Worm (Caenorhabditis elegans) whole organism, midembryonic: ENCODE measurements around the gene Y45F10D.2.

Source experiments
- T22C8.4 ChIP-seq: fragments of 200-800 bp; sonication (Bioruptor generic); IDR thresholded peaks from 2 replicates; pipeline ENCODE4 v1.3.6; 2022; ENCODE audit warnings: missing genetic modification characterization, missing compliant biosample characterization
- cog-1 ChIP-seq: sonication (generic microtip); optimal IDR thresholded peaks from 2 replicates; lab custom pipeline; 2016; ENCODE audit warnings: missing genetic modification characterization, missing compliant biosample characterization
- flt-1 ChIP-seq: fragments of 200-800 bp; sonication (Bioruptor generic); IDR thresholded peaks from 2 replicates; pipeline ENCODE4 v1.3.6; 2022; ENCODE audit warnings: missing genetic modification characterization, missing compliant biosample characterization
- ztf-29 ChIP-seq: fragments of 200-800 bp; sonication (Bioruptor generic); IDR thresholded peaks from 2 replicates; pipeline ENCODE4 v1.3.6; 2022; ENCODE audit warnings: missing genetic modification reagents, missing genetic modification characterization, missing compliant biosample characterization

DNA sequence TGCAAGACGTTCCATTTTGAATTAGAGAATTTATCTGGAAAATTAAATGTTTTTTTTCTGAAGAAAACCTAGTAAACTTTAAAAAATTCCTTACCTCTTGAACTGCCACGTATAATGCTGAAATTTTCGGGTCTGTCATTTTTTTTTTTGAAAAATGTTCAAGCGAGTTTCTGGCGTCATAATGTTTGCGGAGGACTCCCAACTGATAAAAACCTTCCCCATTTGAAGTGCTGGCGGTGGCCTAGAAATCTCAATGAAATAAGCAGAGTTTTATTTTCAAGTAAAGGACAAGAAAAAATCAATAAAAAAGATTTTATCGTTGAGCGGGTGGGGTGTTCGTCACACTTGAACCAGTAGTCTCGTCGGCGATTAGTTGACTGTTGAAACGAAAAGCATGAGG lies 12.2 kb upstream of the Y45F10D.2 start, which contains the start of gene icap-1:
- TF ChIP-seq T22C8.4 (GFP tag; lab: Robert Waterston, UW) (no peak), flt-1 (no peak), ztf-29 (GFP tag; lab: Robert Waterston, UW) (no peak), cog-1 (tag; lab: Kevin White, UChicago) (no peak)
